3 fruit fly cellular contexts compared by ENCODE assay signal in genomic region chr3R:27131408-27131807, dm6.
TF ChIP-seq lines count a peak whose summit lies in the region.

No protein-coding gene starts in this region.

TF ChIP-seq in whole organism, embryonic, 481 proteins besides CTCF, POLR2A, EP300 and RAD21 (continued from another document and continues in another):
- TF ChIP-seq Hr51 (GFP tag; optimal IDR thresholded peaks at IDR 0.05; lab: Kevin White, UChicago) (peak in 1 of 2 experiments; percentile 23), fd64A (GFP tag; optimal IDR thresholded peaks at IDR 0.05; lab: Kevin White, UChicago) (no peak), ara (GFP tag; IDR thresholded peaks at IDR 0.05; lab: Robert Waterston, UW) (no peak), CG11085 (GFP tag; IDR thresholded peaks at IDR 0.05; lab: Robert Waterston, UW) (peak; percentile 46; the same call in 1 of the 2 replicates), MESR4 (GFP tag; optimal IDR thresholded peaks at IDR 0.05; lab: Kevin White, UChicago) (no peak), CG13424 (tag; optimal IDR thresholded peaks at IDR 0.05; lab: Kevin White, UChicago) (peak; percentile 18), CG6765 (GFP tag; optimal IDR thresholded peaks at IDR 0.05; lab: Kevin White, UChicago) (peak; percentile 73), NK7.1 (GFP tag; optimal IDR thresholded peaks at IDR 0.05; lab: Kevin White, UChicago) (no peak), Ravus (GFP tag; IDR thresholded peaks at IDR 0.05; lab: Robert Waterston, UW) (no peak), Poxn (GFP tag; IDR thresholded peaks at IDR 0.05; lab: Robert Waterston, UW) (no peak), lilli (GFP tag; optimal IDR thresholded peaks at IDR 0.05; lab: Kevin White, UChicago) (peak; percentile 25), CG17186 (GFP tag; optimal IDR thresholded peaks at IDR 0.05; lab: Kevin White, UChicago) (no peak), gsb-n (tag; optimal IDR thresholded peaks at IDR 0.05; lab: Kevin White, UChicago) (no peak), pan (optimal IDR thresholded peaks at IDR 0.05; lab: Kevin White, UChicago) (no peak), pan (GFP tag; optimal IDR thresholded peaks at IDR 0.05 in 1 of 2, IDR thresholded peaks at IDR 0.05 in 1 of 2) (peak in 1 of 2 experiments; percentile 52), Dek (tag; optimal IDR thresholded peaks at IDR 0.05; lab: Kevin White, UChicago) (peak; percentile 12), hkb (optimal IDR thresholded peaks at IDR 0.05; lab: Kevin White, UChicago) (no peak), hkb (GFP tag; IDR thresholded peaks at IDR 0.05; lab: Robert Waterston, UW) (peak; percentile 53), lov (optimal IDR thresholded peaks at IDR 0.05; lab: Kevin White, UChicago) (no peak), lov (GFP tag; IDR thresholded peaks at IDR 0.05; lab: Robert Waterston, UW) (no peak), Eip74EF (GFP tag; optimal IDR thresholded peaks at IDR 0.05; lab: Kevin White, UChicago) (no peak), Kr (GFP tag; optimal IDR thresholded peaks at IDR 0.05; lab: Kevin White, UChicago) (no peak), Myb (GFP tag; optimal IDR thresholded peaks at IDR 0.05; lab: Kevin White, UChicago) (no peak), CG8478 (optimal IDR thresholded peaks at IDR 0.05; lab: Kevin White, UChicago) (no peak), z (GFP tag; IDR thresholded peaks at IDR 0.05; lab: Robert Waterston, UW) (no peak), Dp (GFP tag; optimal IDR thresholded peaks at IDR 0.05; lab: Kevin White, UChicago) (no peak), da (GFP tag; optimal IDR thresholded peaks at IDR 0.05; lab: Kevin White, UChicago) (peak; percentile 20), CG4617 (GFP tag; optimal IDR thresholded peaks at IDR 0.05; lab: Kevin White, UChicago; ENCODE audit: borderline replicate concordance) (no peak), exex (tag; optimal IDR thresholded peaks at IDR 0.05; lab: Kevin White, UChicago) (peak; percentile 40), Ptx1 (GFP tag; IDR thresholded peaks at IDR 0.05; lab: Robert Waterston, UW) (no peak), Dref (GFP tag; IDR thresholded peaks at IDR 0.05; lab: Robert Waterston, UW) (no peak), CG3065 (GFP tag; optimal IDR thresholded peaks at IDR 0.05; lab: Kevin White, UChicago) (no peak), zfh1 (GFP tag; IDR thresholded peaks at IDR 0.05; lab: Robert Waterston, UW) (no peak), CG16863 (GFP tag; optimal IDR thresholded peaks at IDR 0.05; lab: Kevin White, UChicago) (no peak), dmrt99B (tag; optimal IDR thresholded peaks at IDR 0.05; lab: Kevin White, UChicago) (peak; percentile 22), sima (GFP tag; optimal IDR thresholded peaks at IDR 0.05; lab: Kevin White, UChicago) (no peak), CG43689 (GFP tag; IDR thresholded peaks at IDR 0.05; lab: Robert Waterston, UW) (no peak), sqz (GFP tag; optimal IDR thresholded peaks at IDR 0.05; lab: Kevin White, UChicago) (no peak), CG12942 (GFP tag; optimal IDR thresholded peaks at IDR 0.05; lab: Kevin White, UChicago) (no peak), NfI (GFP tag; optimal IDR thresholded peaks at IDR 0.05; lab: Kevin White, UChicago) (peak; percentile 22), sr (GFP tag; IDR thresholded peaks at IDR 0.05; lab: Robert Waterston, UW) (no peak), CG11398 (GFP tag; optimal IDR thresholded peaks at IDR 0.05; lab: Kevin White, UChicago) (peak; percentile 29), chinmo (GFP tag; IDR thresholded peaks at IDR 0.05; lab: Robert Waterston, UW; ENCODE audit: partially characterized antibody) (0 out of 4 replicates have a peak, but pooled peaks have one; percentile 35), bigmax (GFP tag; optimal IDR thresholded peaks at IDR 0.05; lab: Kevin White, UChicago) (no peak), nmo (GFP tag; optimal IDR thresholded peaks at IDR 0.05; lab: Kevin White, UChicago) (no peak)

TF ChIP-seq in whole organism, prepupa, 60 proteins besides CTCF, POLR2A, EP300 and RAD21 (continued from another document):
- no peak for TF ChIP-seq topi (GFP tag; optimal IDR thresholded peaks at IDR 0.05; lab: Kevin White, UChicago)
- no peak for TF ChIP-seq achi (GFP tag; optimal IDR thresholded peaks at IDR 0.05; lab: Kevin White, UChicago)
- no peak for TF ChIP-seq Gug (GFP tag; IDR thresholded peaks at IDR 0.05; lab: Robert Waterston, UW)
- no peak for TF ChIP-seq CG1621 (tag; optimal IDR thresholded peaks at IDR 0.05; lab: Kevin White, UChicago)
- no peak for TF ChIP-seq fd85E (GFP tag; optimal IDR thresholded peaks at IDR 0.05; lab: Kevin White, UChicago)
- no peak for TF ChIP-seq pdm3 (GFP tag; optimal IDR thresholded peaks at IDR 0.05; lab: Kevin White, UChicago)
- TF ChIP-seq CG32006 (GFP tag; optimal IDR thresholded peaks at IDR 0.05; lab: Kevin White, UChicago) = no peak
- TF ChIP-seq CG11294 (GFP tag; IDR thresholded peaks at IDR 0.05; lab: Robert Waterston, UW) = no peak
- no peak for TF ChIP-seq CG11762 (GFP tag; optimal IDR thresholded peaks at IDR 0.05; lab: Kevin White, UChicago; ENCODE audit: insufficient read depth)
- no peak for TF ChIP-seq Hr4 (GFP tag; optimal IDR thresholded peaks at IDR 0.05; lab: Kevin White, UChicago)
- TF ChIP-seq Blimp-1 (GFP tag; optimal IDR thresholded peaks at IDR 0.05; lab: Kevin White, UChicago) = peak; percentile 52
- no peak for TF ChIP-seq spab (GFP tag; optimal IDR thresholded peaks at IDR 0.05; lab: Kevin White, UChicago)
- TF ChIP-seq dac (GFP tag; optimal IDR thresholded peaks at IDR 0.05; lab: Kevin White, UChicago) = no peak
- TF ChIP-seq CG6808 (GFP tag; optimal IDR thresholded peaks at IDR 0.05; lab: Kevin White, UChicago) = no peak
- TF ChIP-seq net (GFP tag; optimal IDR thresholded peaks at IDR 0.05; lab: Kevin White, UChicago) = no peak
- no peak for TF ChIP-seq CG6163 (GFP tag; IDR thresholded peaks at IDR 0.05; lab: Robert Waterston, UW)
- no peak for TF ChIP-seq CG15336 (GFP tag; IDR thresholded peaks at IDR 0.05; lab: Robert Waterston, UW)

TF ChIP-seq in whole organism, wandering third instar larva, 38 proteins besides CTCF, POLR2A, EP300 and RAD21 (continued from another document):
- TF ChIP-seq Hr83 (GFP tag; optimal IDR thresholded peaks at IDR 0.05; lab: Kevin White, UChicago; ENCODE audit: poor library complexity, severe bottlenecking) = peak; percentile 97
- TF ChIP-seq CG32264 (GFP tag; optimal IDR thresholded peaks at IDR 0.05; lab: Kevin White, UChicago) = no peak
- peak; percentile 68 for TF ChIP-seq Sp1 (GFP tag; optimal IDR thresholded peaks at IDR 0.05; lab: Kevin White, UChicago)
- TF ChIP-seq br (GFP tag; optimal IDR thresholded peaks at IDR 0.05; lab: Kevin White, UChicago) = peak; percentile 83
- peak; percentile 77 for TF ChIP-seq brk (GFP tag; optimal IDR thresholded peaks at IDR 0.05; lab: Kevin White, UChicago)
- no peak for TF ChIP-seq woc (GFP tag; optimal IDR thresholded peaks at IDR 0.05; lab: Kevin White, UChicago)
- peak; percentile 56 for TF ChIP-seq psq (GFP tag; optimal IDR thresholded peaks at IDR 0.05; lab: Kevin White, UChicago)
- TF ChIP-seq Dfd (GFP tag; optimal IDR thresholded peaks at IDR 0.05; lab: Kevin White, UChicago) = no peak
- no peak for TF ChIP-seq Hr78 (GFP tag; optimal IDR thresholded peaks at IDR 0.05; lab: Kevin White, UChicago)
